Worm (Caenorhabditis elegans) whole organism, L4 larva: ENCODE data around the gene twk-40.

Experiments used
- ZK337.2 ChIP-seq: fragments of 200-800 bp; sonication (Bioruptor generic); IDR thresholded peaks from 2 replicates; pipeline ENCODE4 v1.3.6; 2022; ENCODE audit warnings: missing genetic modification reagents, missing genetic modification characterization, missing compliant biosample characterization
- ceh-32 ChIP-seq: sonication (generic microtip); optimal IDR thresholded peaks from 2 replicates; lab custom pipeline; 2016; ENCODE audit warnings: mild to moderate bottlenecking, missing genetic modification characterization, missing compliant biosample characterization; ENCODE audit not compliant: poor library complexity
- egl-27 ChIP-seq: sonication (generic microtip); optimal IDR thresholded peaks from 3 replicates; lab custom pipeline; 2017; ENCODE audit warnings: missing biosample characterization, missing genetic modification reagents, missing genetic modification characterization
- fkh-10 ChIP-seq: fragments of 150-350 bp; optimal IDR thresholded peaks from 2 replicates; lab custom pipeline; 2014; ENCODE audit warnings: missing biosample characterization, missing genetic modification reagents, missing genetic modification characterization
- mdl-1 ChIP-seq, 2 experiments: fragments of 150-350 bp in 1 of 2; sonication (generic microtip) in 1 of 2; optimal IDR thresholded peaks; 2 replicates each; lab custom pipeline; 2014 to 2017; ENCODE audit warnings: missing biosample characterization in 2 of 2, missing genetic modification characterization in 2 of 2
- mdt-29 ChIP-seq: fragments of 200-800 bp; sonication (Bioruptor generic); IDR thresholded peaks from 2 replicates; pipeline ENCODE4 v1.3.6; 2022; ENCODE audit warnings: missing genetic modification reagents, missing genetic modification characterization, missing compliant biosample characterization
- nhr-10 ChIP-seq: fragments of 150-350 bp; optimal IDR thresholded peaks from 2 replicates; lab custom pipeline; 2014; ENCODE audit warnings: missing biosample characterization, missing genetic modification characterization
- snpc-4 ChIP-seq: fragments of 150-350 bp; optimal IDR thresholded peaks from 2 replicates; lab custom pipeline; 2014; ENCODE audit warnings: missing biosample characterization, missing genetic modification characterization
- zfp-3 ChIP-seq: fragments of 200-800 bp; sonication (Bioruptor generic); conservative IDR thresholded peaks from 2 replicates; pipeline ENCODE4 v1.3.6; 2022; ENCODE audit warnings: missing genetic modification reagents, missing genetic modification characterization, missing compliant biosample characterization
- ztf-11 ChIP-seq: fragments of 150-350 bp; optimal IDR thresholded peaks from 2 replicates; lab custom pipeline; 2014; ENCODE audit warnings: missing biosample characterization, missing genetic modification characterization

DNA sequence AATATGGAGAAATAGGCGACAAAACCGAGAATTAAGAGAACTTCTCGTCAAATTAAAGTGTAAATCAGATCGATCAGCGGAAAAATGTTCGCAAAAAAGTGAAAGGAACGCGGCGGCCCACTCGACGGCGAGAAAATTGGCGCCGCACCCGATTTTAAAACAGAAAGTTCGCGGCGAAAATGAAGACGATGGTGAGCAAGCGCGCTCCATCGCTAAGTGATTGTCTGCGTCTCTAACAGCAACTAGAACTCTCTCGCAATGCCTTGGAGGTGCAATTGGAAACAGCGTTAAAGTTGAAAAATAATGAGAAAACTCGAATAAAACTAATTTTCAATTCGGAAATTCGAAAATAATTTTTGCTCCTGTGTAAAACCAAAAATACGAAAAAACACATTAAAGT lies 37.7 kb upstream of the twk-40 start:
- no peak for TF ChIP-seq nhr-10 (tag; lab: Kevin White, UChicago)
- TF ChIP-seq zfp-3 (GFP tag; lab: Robert Waterston, UW), result no peak
- TF ChIP-seq mdl-1 (tag; optimal IDR thresholded peaks at IDR 0.05; lab: Kevin White, UChicago), result no peak
- TF ChIP-seq ztf-11 (tag; lab: Kevin White, UChicago), result no peak
- TF ChIP-seq fkh-10, result no peak
- no peak for TF ChIP-seq snpc-4 (tag; lab: Kevin White, UChicago)
- TF ChIP-seq egl-27 (tag; lab: Kevin White, UChicago), result no peak
- TF ChIP-seq ZK337.2 (GFP tag; lab: Robert Waterston, UW), result no peak
- TF ChIP-seq mdt-29 (GFP tag; lab: Robert Waterston, UW), result no peak
- no peak for TF ChIP-seq ceh-32 (tag; lab: Kevin White, UChicago)
